Worm (Caenorhabditis elegans) whole organism, late embryonic: ENCODE data around the gene F22E12.3.

Experiments used
- F13H6.1 ChIP-seq: sonication (generic microtip); optimal IDR thresholded peaks from 2 replicates; lab custom pipeline; 2016; ENCODE audit warnings: missing genetic modification characterization, missing compliant biosample characterization
- K02D7.2 ChIP-seq: sonication (generic microtip); optimal IDR thresholded peaks from 2 replicates; lab custom pipeline; 2017; ENCODE audit warnings: mild to moderate bottlenecking, missing genetic modification characterization, missing compliant biosample characterization
- T23F11.4 ChIP-seq: fragments of 200-800 bp; sonication (Bioruptor generic); optimal IDR thresholded peaks from 2 replicates; lab custom pipeline; 2018; ENCODE audit warnings: mild to moderate bottlenecking, missing genetic modification characterization, missing compliant biosample characterization
- ahr-1 ChIP-seq: sonication (generic microtip); optimal IDR thresholded peaks from 2 replicates; lab custom pipeline; 2016; ENCODE audit warnings: missing genetic modification characterization, missing compliant biosample characterization
- ceh-19 ChIP-seq: fragments of 200-800 bp; sonication (Bioruptor generic); optimal IDR thresholded peaks from 2 replicates; lab custom pipeline; 2018; ENCODE audit warnings: mild to moderate bottlenecking, missing genetic modification characterization, missing compliant biosample characterization
- ceh-22 ChIP-seq: sonication (generic microtip); optimal IDR thresholded peaks from 2 replicates; lab custom pipeline; 2017; ENCODE audit warnings: missing biosample characterization, missing genetic modification characterization
- ceh-45 ChIP-seq: fragments of 200-800 bp; sonication (Bioruptor generic); IDR thresholded peaks from 2 replicates; pipeline ENCODE4 v1.3.6; 2022; ENCODE audit warnings: missing genetic modification reagents, missing genetic modification characterization, missing compliant biosample characterization
- ceh-48 ChIP-seq: sonication (generic microtip); optimal IDR thresholded peaks from 2 replicates; lab custom pipeline; 2016; ENCODE audit warnings: missing genetic modification characterization, inconsistent platforms, missing compliant biosample characterization
- ceh-9 ChIP-seq: sonication (generic microtip); optimal IDR thresholded peaks from 2 replicates; lab custom pipeline; 2016; ENCODE audit warnings: mild to moderate bottlenecking, missing genetic modification characterization, inconsistent platforms, missing compliant biosample characterization
- dve-1 ChIP-seq: sonication (generic microtip); optimal IDR thresholded peaks from 2 replicates; lab custom pipeline; 2017; ENCODE audit warnings: antibody characterized with exemption, mild to moderate bottlenecking, missing genetic modification characterization, missing compliant biosample characterization
- elt-2 ChIP-seq: sonication (generic microtip); optimal IDR thresholded peaks from 2 replicates; lab custom pipeline; 2016; ENCODE audit warnings: missing genetic modification reagents, missing genetic modification characterization, missing compliant biosample characterization
- elt-4 ChIP-seq: sonication (generic microtip); optimal IDR thresholded peaks from 2 replicates; lab custom pipeline; 2016; ENCODE audit warnings: missing genetic modification characterization, missing compliant biosample characterization
- fax-1 ChIP-seq: sonication (generic microtip); optimal IDR thresholded peaks from 2 replicates; lab custom pipeline; 2016; ENCODE audit warnings: missing genotype, missing genetic modification characterization, missing compliant biosample characterization
- fkh-10 ChIP-seq: fragments of 150-350 bp; optimal IDR thresholded peaks from 2 replicates; lab custom pipeline; 2014; ENCODE audit warnings: missing biosample characterization, missing genetic modification reagents, missing genetic modification characterization
- hlh-13 ChIP-seq: fragments of 200-800 bp; sonication (Bioruptor generic); optimal IDR thresholded peaks from 2 replicates; lab custom pipeline; 2018; ENCODE audit warnings: mild to moderate bottlenecking, missing genetic modification characterization, missing compliant biosample characterization
- hlh-30 ChIP-seq: sonication (generic microtip); optimal IDR thresholded peaks from 2 replicates; lab custom pipeline; 2017; ENCODE audit warnings: antibody characterized with exemption, missing genetic modification characterization, missing compliant biosample characterization; ENCODE audit not compliant: insufficient read depth
- hlh-8 ChIP-seq: sonication (generic microtip); optimal IDR thresholded peaks from 2 replicates; lab custom pipeline; 2016; ENCODE audit warnings: missing genotype, missing genetic modification characterization, missing compliant biosample characterization
- lin-11 ChIP-seq: fragments of 200-800 bp; sonication (Bioruptor generic); optimal IDR thresholded peaks from 2 replicates; lab custom pipeline; 2018; ENCODE audit warnings: mild to moderate bottlenecking, missing genetic modification characterization, missing compliant biosample characterization
- madf-2 ChIP-seq: sonication (generic microtip); optimal IDR thresholded peaks from 2 replicates; lab custom pipeline; 2017; ENCODE audit warnings: missing genetic modification characterization, missing compliant biosample characterization
- mec-3 ChIP-seq: sonication (generic microtip); optimal IDR thresholded peaks from 2 replicates; lab custom pipeline; 2016; ENCODE audit warnings: borderline replicate concordance, missing genetic modification characterization, missing compliant biosample characterization
- nfya-1 ChIP-seq: sonication (generic microtip); optimal IDR thresholded peaks from 2 replicates; lab custom pipeline; 2017; ENCODE audit warnings: missing genetic modification characterization, mild to moderate bottlenecking, missing compliant biosample characterization, antibody characterized with exemption, moderate library complexity
- npax-4 ChIP-seq: sonication (generic microtip); optimal IDR thresholded peaks from 2 replicates; lab custom pipeline; 2016; ENCODE audit warnings: missing genetic modification characterization, missing compliant biosample characterization
- odd-2 ChIP-seq: sonication (generic microtip); optimal IDR thresholded peaks from 2 replicates; lab custom pipeline; 2017; ENCODE audit warnings: antibody characterized with exemption, mild to moderate bottlenecking, missing genetic modification characterization, missing compliant biosample characterization
- pag-3 ChIP-seq: sonication (generic microtip); optimal IDR thresholded peaks from 2 replicates; lab custom pipeline; 2016; ENCODE audit warnings: missing compliant biosample characterization, missing genetic modification characterization, borderline replicate concordance
- pat-9 ChIP-seq: fragments of 200-800 bp; sonication (Bioruptor generic); optimal IDR thresholded peaks from 2 replicates; lab custom pipeline; 2018; ENCODE audit warnings: mild to moderate bottlenecking, missing genetic modification characterization, moderate library complexity, missing compliant biosample characterization
- pax-1 ChIP-seq: fragments of 150-350 bp; optimal IDR thresholded peaks from 2 replicates; lab custom pipeline; 2014; ENCODE audit warnings: missing biosample characterization, missing genetic modification characterization
- pha-4 ChIP-seq: fragments of 150-350 bp; optimal IDR thresholded peaks from 2 replicates; lab custom pipeline; 2018; ENCODE audit warnings: missing biosample characterization, missing genetic modification reagents, missing genetic modification characterization
- pros-1 ChIP-seq: fragments of 150-350 bp; optimal IDR thresholded peaks from 2 replicates; lab custom pipeline; 2014; ENCODE audit warnings: missing biosample characterization, missing genetic modification reagents, missing genetic modification characterization
- ref-2 ChIP-seq: sonication (generic microtip); optimal IDR thresholded peaks from 2 replicates; lab custom pipeline; 2016; ENCODE audit warnings: missing genetic modification characterization, missing compliant biosample characterization
- sdc-2 ChIP-seq: sonication (generic microtip); optimal IDR thresholded peaks from 2 replicates; lab custom pipeline; 2016; ENCODE audit warnings: missing genotype, missing genetic modification characterization, missing compliant biosample characterization
- sox-2 ChIP-seq: fragments of 200-800 bp; sonication (Bioruptor generic); IDR thresholded peaks from 2 replicates; pipeline ENCODE4 v1.3.6; 2022; ENCODE audit warnings: missing genetic modification reagents, missing genetic modification characterization, missing compliant biosample characterization
- sox-4 ChIP-seq: sonication (generic microtip); optimal IDR thresholded peaks from 2 replicates; lab custom pipeline; 2017; ENCODE audit warnings: mild to moderate bottlenecking, missing genetic modification characterization, inconsistent platforms, missing compliant biosample characterization
- tbx-2 ChIP-seq: sonication (generic microtip); optimal IDR thresholded peaks from 2 replicates; lab custom pipeline; 2016; ENCODE audit warnings: missing genetic modification characterization, missing compliant biosample characterization
- unc-3 ChIP-seq, 2 experiments: fragments of 200-800 bp in 1 of 2; sonication (Bioruptor generic) in 1 of 2; sonication (generic microtip) in 1 of 2; conservative IDR thresholded peaks in 1 of 2; optimal IDR thresholded peaks in 1 of 2; 2 replicates each; pipeline versions ENCODE4 v1.3.6 to Lab custom; 2016 to 2022; ENCODE audit warnings: missing compliant biosample characterization in 2 of 2, missing genetic modification characterization in 2 of 2, missing genetic modification reagents in 1 of 2
- unc-55 ChIP-seq: sonication (generic microtip); optimal IDR thresholded peaks from 2 replicates; lab custom pipeline; 2017; ENCODE audit warnings: missing biosample characterization, missing genetic modification reagents, missing genetic modification characterization
- unc-86 ChIP-seq: sonication (generic microtip); optimal IDR thresholded peaks from 2 replicates; lab custom pipeline; 2016; ENCODE audit warnings: missing genetic modification characterization, missing compliant biosample characterization
- zip-5 ChIP-seq: sonication (generic microtip); optimal IDR thresholded peaks from 2 replicates; lab custom pipeline; 2016; ENCODE audit warnings: missing genetic modification characterization, missing compliant biosample characterization

Gene F22E12.3

DNA sequence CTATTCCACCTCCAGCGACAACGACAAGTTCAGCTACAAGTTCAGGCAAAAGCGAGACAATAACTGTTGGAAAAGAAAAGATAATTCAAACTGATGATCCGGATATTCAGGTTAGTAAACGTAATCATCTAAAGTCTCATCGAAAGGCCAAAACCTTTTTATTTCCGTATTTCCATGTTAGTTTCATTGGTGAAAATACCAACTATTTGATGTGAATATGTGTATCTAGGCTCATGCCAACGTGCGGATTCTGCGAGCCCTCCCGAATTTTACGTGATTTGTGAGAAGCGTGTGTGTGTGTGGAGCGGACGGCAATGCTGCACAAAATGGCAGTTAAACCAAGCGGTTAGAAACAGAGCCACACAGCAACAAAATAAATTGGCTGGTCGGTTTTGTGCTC, 7.8 kb upstream of the F22E12.3 start:
- TF ChIP-seq pag-3 (tag; lab: Kevin White, UChicago), result no peak
- TF ChIP-seq tbx-2 (tag; lab: Kevin White, UChicago), result no peak
- no peak for TF ChIP-seq T23F11.4 (GFP tag; lab: Kevin White, UChicago)
- no peak for TF ChIP-seq ceh-45 (GFP tag; lab: Robert Waterston, UW)
- no peak for TF ChIP-seq ceh-9 (tag; lab: Kevin White, UChicago)
- TF ChIP-seq unc-55, result no peak
- no peak for TF ChIP-seq hlh-30
- TF ChIP-seq elt-4, result no peak
- TF ChIP-seq ceh-48, result no peak
- no peak for TF ChIP-seq nfya-1 (tag; lab: Kevin White, UChicago)
- no peak for TF ChIP-seq K02D7.2 (tag; lab: Kevin White, UChicago)
- no peak for TF ChIP-seq mec-3 (tag; lab: Kevin White, UChicago)
- no peak for TF ChIP-seq sdc-2 (tag; lab: Kevin White, UChicago)
- TF ChIP-seq elt-2 (tag; lab: Kevin White, UChicago), result no peak
- TF ChIP-seq pha-4 (tag; lab: Kevin White, UChicago), result no peak
- TF ChIP-seq sox-2, result no peak
- TF ChIP-seq sox-4 (tag; lab: Kevin White, UChicago), result no peak
- TF ChIP-seq odd-2 (tag; lab: Kevin White, UChicago), result no peak
- no peak for TF ChIP-seq unc-86 (tag; lab: Kevin White, UChicago)
- no peak for TF ChIP-seq F13H6.1

DNA sequence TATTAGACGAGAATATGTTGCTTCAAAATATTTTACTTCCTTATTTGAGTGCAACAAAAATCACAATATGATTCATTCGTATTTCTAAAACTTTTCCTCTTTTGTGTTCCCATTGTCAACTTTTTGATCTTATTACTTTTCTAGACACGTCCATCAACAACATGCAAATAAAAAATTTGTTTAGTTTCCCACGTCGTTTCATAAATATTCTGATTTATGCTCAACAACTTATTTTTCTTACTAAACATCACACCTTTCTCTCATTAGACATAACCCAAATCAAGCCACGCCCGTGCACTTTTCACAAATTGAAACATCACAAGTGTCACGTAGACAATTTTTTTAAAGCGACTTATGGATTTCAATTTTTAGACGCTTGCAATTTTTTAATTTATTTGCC, 6.7 kb upstream of the F22E12.3 start:
- TF ChIP-seq pat-9 (tag; lab: Kevin White, UChicago) (no peak), ref-2 (tag; lab: Kevin White, UChicago) (no peak), pax-1 (no peak), lin-11 (tag; lab: Kevin White, UChicago) (no peak), hlh-30 (no peak), sdc-2 (tag; lab: Kevin White, UChicago) (no peak), fax-1 (tag; lab: Kevin White, UChicago) (no peak), sox-4 (tag; lab: Kevin White, UChicago) (no peak), elt-2 (tag; lab: Kevin White, UChicago) (no peak), hlh-13 (GFP tag; lab: Kevin White, UChicago) (no peak), ahr-1 (tag; lab: Kevin White, UChicago) (no peak), pros-1 (tag; lab: Kevin White, UChicago) (no peak), madf-2 (no peak), ceh-22 (tag; lab: Kevin White, UChicago) (no peak), fkh-10 (GFP tag; lab: Kevin White, UChicago) (no peak), pha-4 (tag; lab: Kevin White, UChicago) (no peak), hlh-8 (tag; lab: Kevin White, UChicago) (no peak)

DNA sequence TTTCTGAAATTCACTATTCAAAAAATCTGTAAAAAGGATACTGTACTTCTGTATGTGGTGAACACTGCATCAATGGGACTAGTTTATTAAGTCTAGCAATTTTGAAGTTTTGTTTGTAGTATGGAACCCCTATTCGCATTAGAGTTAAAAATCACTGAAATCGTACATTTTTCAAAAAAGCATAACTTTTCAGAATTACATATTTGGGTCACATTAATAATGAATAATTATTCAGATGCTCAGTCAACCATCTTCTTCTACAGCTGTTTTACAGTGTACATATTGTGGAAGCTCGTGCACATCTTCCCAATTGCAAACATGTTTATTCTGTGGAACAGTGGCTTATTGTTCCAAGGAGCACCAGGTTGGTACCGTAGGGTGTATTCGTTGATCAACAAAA, 5.5 kb upstream of the F22E12.3 start:
- TF ChIP-seq elt-2 (tag; lab: Kevin White, UChicago) (no peak), fkh-10 (GFP tag; lab: Kevin White, UChicago) (no peak), ceh-48 (no peak), ceh-19 (GFP tag; lab: Kevin White, UChicago) (no peak), npax-4 (tag; lab: Kevin White, UChicago) (no peak), zip-5 (tag; lab: Kevin White, UChicago) (no peak), fax-1 (tag; lab: Kevin White, UChicago) (no peak), pag-3 (tag; lab: Kevin White, UChicago) (no peak), hlh-30 (no peak), unc-3 (GFP tag; conservative IDR thresholded peaks at IDR 0.05; lab: Robert Waterston, UW) (no peak), unc-3 (tag; optimal IDR thresholded peaks at IDR 0.05; lab: Kevin White, UChicago) (no peak), dve-1 (tag; lab: Kevin White, UChicago) (no peak)
- TF ChIP-seq, all 69 proteins: peak for 0
